Fruit fly (Drosophila melanogaster) whole organism, pupa: ENCODE data around the gene CG32249.

Experiments
- CG10348 ChIP-seq: fragments of 200-800 bp; sonication (Bioruptor generic); IDR thresholded peaks from 2 replicates; pipeline ENCODE4 v1.3.6; 2022; ENCODE audit warnings: missing biosample characterization, missing genetic modification characterization
- CG12605 ChIP-seq: fragments of 200-800 bp; sonication (Bioruptor generic); IDR thresholded peaks from 2 replicates; pipeline ENCODE4 v1.3.6; 2022; ENCODE audit warnings: missing biosample characterization, missing genetic modification characterization
- CG13204 ChIP-seq: fragments of 200-800 bp; sonication (Bioruptor generic); optimal IDR thresholded peaks from 2 replicates; lab custom pipeline; 2018; ENCODE audit warnings: missing biosample characterization, mild to moderate bottlenecking, missing genetic modification characterization, moderate library complexity
- CG14655 ChIP-seq: fragments of 200-800 bp; sonication (Bioruptor generic); optimal IDR thresholded peaks from 3 replicates; lab custom pipeline; 2017; ENCODE audit warnings: mild to moderate bottlenecking, missing biosample characterization, missing genetic modification reagents, missing genetic modification characterization
- CG15710 ChIP-seq: fragments of 200-800 bp; sonication (Bioruptor generic); optimal IDR thresholded peaks from 2 replicates; lab custom pipeline; 2018; ENCODE audit warnings: missing biosample characterization, mild to moderate bottlenecking, missing genetic modification characterization, moderate library complexity
- CG17806 ChIP-seq: fragments of 200-800 bp; sonication (Bioruptor generic); optimal IDR thresholded peaks from 2 replicates; lab custom pipeline; 2018; ENCODE audit warnings: missing biosample characterization, mild to moderate bottlenecking, missing genetic modification characterization, moderate library complexity
- CG32121 ChIP-seq: fragments of 200-800 bp; sonication (Bioruptor generic); IDR thresholded peaks from 2 replicates; pipeline ENCODE4 v1.3.6; 2022; ENCODE audit warnings: missing biosample characterization, missing genetic modification characterization
- CG34367 ChIP-seq: fragments of 200-800 bp; sonication (Bioruptor generic); optimal IDR thresholded peaks from 2 replicates; lab custom pipeline; 2018; ENCODE audit warnings: missing biosample characterization, mild to moderate bottlenecking, missing genetic modification characterization
- CG4496 ChIP-seq: fragments of 200-800 bp; sonication (Bioruptor generic); IDR thresholded peaks from 3 replicates; pipeline ENCODE4 v1.3.6; 2022; ENCODE audit warnings: missing biosample characterization, missing genetic modification characterization
- CG8159 ChIP-seq: fragments of 200-800 bp; sonication (Bioruptor generic); optimal IDR thresholded peaks from 3 replicates; lab custom pipeline; 2018; ENCODE audit warnings: missing biosample characterization, mild to moderate bottlenecking, missing genetic modification characterization, moderate library complexity
- CG8301 ChIP-seq: fragments of 200-800 bp; sonication (Bioruptor generic); optimal IDR thresholded peaks from 2 replicates; lab custom pipeline; 2018; ENCODE audit warnings: missing biosample characterization, mild to moderate bottlenecking, missing genetic modification characterization
- CG9948 ChIP-seq: fragments of 200-800 bp; sonication (Bioruptor generic); optimal IDR thresholded peaks from 2 replicates; lab custom pipeline; 2018; ENCODE audit warnings: missing biosample characterization, mild to moderate bottlenecking, missing genetic modification characterization, moderate library complexity
- D1 ChIP-seq: fragments of 200-800 bp; sonication (Bioruptor generic); optimal IDR thresholded peaks from 2 replicates; lab custom pipeline; 2018; ENCODE audit warnings: missing biosample characterization, mild to moderate bottlenecking, missing genetic modification characterization, moderate library complexity
- EcR ChIP-seq: fragments of 200-800 bp; sonication (Bioruptor generic); optimal IDR thresholded peaks from 3 replicates; lab custom pipeline; 2019; ENCODE audit warnings: missing biosample characterization, missing genetic modification characterization, mild to moderate bottlenecking, moderate library complexity, missing genetic modification reagents
- Ets98B ChIP-seq: fragments of 200-800 bp; sonication (Bioruptor generic); IDR thresholded peaks from 2 replicates; pipeline ENCODE4 v1.3.6; 2022; ENCODE audit warnings: missing biosample characterization, missing genetic modification characterization
- Pif1A ChIP-seq: fragments of 200-800 bp; sonication (Bioruptor generic); optimal IDR thresholded peaks from 3 replicates; lab custom pipeline; 2016; ENCODE audit warnings: missing biosample characterization, missing genetic modification characterization
- Pif1B ChIP-seq: fragments of 200-800 bp; sonication (Bioruptor generic); optimal IDR thresholded peaks from 3 replicates; lab custom pipeline; 2016; ENCODE audit warnings: missing biosample characterization, missing genetic modification characterization
- fd96Ca ChIP-seq: fragments of 200-800 bp; sonication (Bioruptor generic); IDR thresholded peaks from 3 replicates; pipeline ENCODE4 v1.3.6; 2022; ENCODE audit warnings: missing biosample characterization, missing genetic modification characterization
- gl ChIP-seq: fragments of 200-800 bp; sonication (Bioruptor generic); optimal IDR thresholded peaks from 2 replicates; lab custom pipeline; 2018; ENCODE audit warnings: missing biosample characterization, mild to moderate bottlenecking, missing genetic modification characterization
- rn ChIP-seq: fragments of 200-800 bp; sonication (Bioruptor generic); IDR thresholded peaks from 2 replicates; pipeline ENCODE4 v1.3.6; 2022; ENCODE audit warnings: missing biosample characterization, missing genetic modification characterization

Gene CG32249

DNA sequence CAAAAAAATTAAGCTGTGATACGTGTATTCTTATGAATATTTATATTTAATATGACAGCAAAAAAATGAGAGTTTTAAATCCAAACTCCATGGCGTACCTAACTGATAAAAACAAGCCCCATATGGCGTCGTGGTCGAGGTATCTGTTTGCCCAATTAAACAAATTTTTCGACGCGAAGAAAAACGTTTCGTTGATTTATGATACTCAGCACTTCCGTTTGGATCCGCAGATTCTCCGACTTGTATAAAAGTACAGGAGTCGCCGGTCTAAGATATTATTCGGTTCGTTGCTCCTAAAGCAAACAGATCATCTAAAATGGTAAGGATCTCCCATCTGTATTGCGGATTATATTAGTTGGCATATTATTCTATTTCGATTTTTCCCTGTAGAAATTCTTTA is 1.6 kb downstream of the CG32249 start, which contains the start of gene CG32248:
Gene CG32248 (plus strand): TSS at position 301 of the 400 bp plus-strand sequence.
- no peak for TF ChIP-seq Ets98B (GFP tag; lab: Robert Waterston, UW)

DNA sequence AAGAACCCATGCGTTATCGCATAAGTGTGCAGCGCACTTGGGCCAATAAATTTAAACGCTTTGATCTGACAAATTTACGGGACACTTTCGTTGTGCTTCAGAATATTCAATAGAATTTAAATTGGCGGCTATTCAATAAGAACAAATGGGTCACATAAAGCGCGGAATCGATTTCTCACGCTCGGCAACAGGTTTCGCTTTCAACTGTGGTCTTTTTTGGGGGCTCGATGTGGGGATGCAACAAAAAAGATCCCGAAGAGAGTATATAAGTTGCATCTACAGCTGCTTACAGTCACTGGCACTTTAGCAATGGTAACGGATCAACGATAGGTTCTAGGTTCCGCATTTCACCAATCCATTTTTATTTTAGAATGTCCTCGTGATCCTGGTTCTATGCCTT is 3.0 kb downstream of the CG32249 start, which contains the start of gene CG11349:
Gene CG11349 (plus strand): TSS at position 301 of the 400 bp plus-strand sequence.
- TF ChIP-seq EcR (no peak), CG10348 (GFP tag; lab: Robert Waterston, UW) (no peak), CG9948 (tag; lab: Kevin White, UChicago) (no peak), CG14655 (GFP tag; lab: Kevin White, UChicago) (no peak), CG8159 (tag; lab: Kevin White, UChicago) (no peak)

DNA sequence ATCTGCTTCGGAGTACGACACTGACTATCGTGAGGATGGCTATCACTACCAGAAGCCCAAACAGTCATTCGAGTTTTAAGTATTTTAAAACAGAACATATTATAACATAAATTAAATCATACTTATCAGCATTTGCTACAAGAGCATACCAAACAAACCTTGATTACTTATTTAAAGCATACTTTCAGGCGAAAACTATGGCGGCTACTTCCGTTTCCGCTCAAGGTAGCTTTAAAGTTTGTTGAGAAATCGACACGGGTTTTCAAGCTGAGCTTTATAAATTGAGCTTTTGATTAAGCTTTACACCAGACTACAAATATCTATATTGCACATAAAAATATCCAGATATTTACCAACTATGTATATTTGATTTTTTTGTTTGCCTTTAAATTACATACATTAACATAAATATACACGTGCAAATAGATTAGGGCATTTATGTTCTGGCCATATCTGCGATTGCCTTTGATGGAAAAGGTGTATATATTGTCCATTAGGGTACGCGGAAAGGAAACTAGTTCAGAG is 5.2 kb downstream of the CG32249 start:
- TF ChIP-seq CG14655 (GFP tag; lab: Kevin White, UChicago) (peak; percentile 25), CG8301 (tag; lab: Kevin White, UChicago) (peak; percentile 24), Pif1A (GFP tag; lab: Kevin White, UChicago) (peak; percentile 66), CG32121 (GFP tag; lab: Robert Waterston, UW) (no peak), fd96Ca (GFP tag; lab: Robert Waterston, UW) (0 out of 3 replicates have a peak, but pooled peaks have one; percentile 35), CG13204 (GFP tag; lab: Kevin White, UChicago) (no peak), CG15710 (tag; lab: Kevin White, UChicago) (no peak), CG8159 (tag; lab: Kevin White, UChicago) (peak; percentile 20), Ets98B (GFP tag; lab: Robert Waterston, UW) (peak; percentile 61), CG12605 (peak; percentile 20; the same call in 1 of the 2 replicates), Pif1B (GFP tag; lab: Kevin White, UChicago) (peak; percentile 13), rn (GFP tag; lab: Robert Waterston, UW) (no peak), CG34367 (tag; lab: Kevin White, UChicago) (peak; percentile 43), CG4496 (GFP tag; lab: Robert Waterston, UW) (peak; percentile 96)

dm6 chr3L:4475704-4476103 is 5.9 kb downstream of the CG32249 start:
- no peak for TF ChIP-seq CG4496 (GFP tag; lab: Robert Waterston, UW)
- no peak for TF ChIP-seq CG17806 (tag; lab: Kevin White, UChicago)
- no peak for TF ChIP-seq CG10348 (GFP tag; lab: Robert Waterston, UW)
- no peak for TF ChIP-seq CG13204 (GFP tag; lab: Kevin White, UChicago)
- no peak for TF ChIP-seq CG15710 (tag; lab: Kevin White, UChicago)

DNA sequence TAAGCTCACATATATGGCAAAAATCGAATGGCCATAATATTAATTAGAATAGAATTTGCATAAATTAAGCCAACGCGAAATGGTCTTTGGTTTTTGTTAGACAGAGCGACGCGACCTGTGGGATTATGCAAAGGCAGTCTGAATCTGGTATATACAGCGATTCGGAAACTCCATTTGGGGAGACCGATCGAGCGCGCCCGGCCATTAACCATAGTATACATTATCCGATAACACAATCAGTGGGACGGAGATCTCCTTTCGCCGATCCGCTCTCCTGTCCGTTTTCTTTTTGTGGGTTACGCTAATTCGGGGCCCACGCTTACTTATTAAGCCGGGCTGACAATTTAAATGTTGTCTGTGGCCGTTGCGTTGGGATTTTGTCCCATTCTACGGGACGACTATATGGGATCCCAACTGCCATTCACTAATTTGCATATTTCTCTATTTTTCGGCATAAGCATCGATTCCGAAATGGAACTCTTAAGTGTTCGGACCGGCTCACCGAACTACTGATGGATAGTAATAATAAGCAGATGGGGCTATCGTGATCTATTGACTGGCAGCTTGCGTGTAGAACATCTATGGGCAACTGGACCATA is 8.0 kb downstream of the CG32249 start:
- TF ChIP-seq EcR (no peak), fd96Ca (GFP tag; lab: Robert Waterston, UW) (no peak), CG32121 (GFP tag; lab: Robert Waterston, UW) (no peak), CG12605 (no peak), CG34367 (tag; lab: Kevin White, UChicago) (no peak), D1 (no peak), gl (tag; lab: Kevin White, UChicago) (no peak)

dm6 chr3L:4479938-4480337 is 10.1 kb downstream of the CG32249 start, which contains the start of gene CG7465:
TSS of gene CG7465 (plus strand) at chr3L:4480283.
- TF ChIP-seq rn (GFP tag; lab: Robert Waterston, UW) (no peak), Pif1B (GFP tag; lab: Kevin White, UChicago) (no peak), D1 (no peak), CG8159 (tag; lab: Kevin White, UChicago) (no peak), Pif1A (GFP tag; lab: Kevin White, UChicago) (no peak), CG15710 (tag; lab: Kevin White, UChicago) (no peak), CG17806 (tag; lab: Kevin White, UChicago) (no peak), CG9948 (tag; lab: Kevin White, UChicago) (no peak)

- no peak for TF ChIP-seq CG8301 (tag; lab: Kevin White, UChicago)
- peak; percentile 52; the same call in 1 of the 3 replicates for TF ChIP-seq fd96Ca (GFP tag; lab: Robert Waterston, UW)
- no peak for TF ChIP-seq CG12605
- 0 out of 3 replicates have a peak, but pooled peaks have one; percentile 13 for TF ChIP-seq CG4496 (GFP tag; lab: Robert Waterston, UW)
- TF ChIP-seq D1, result no peak
- TF ChIP-seq CG10348 (GFP tag; lab: Robert Waterston, UW), result no peak
Measured at dm6 chr3L:4480764-4481163, 11.0 kb downstream of the CG32249 start.
